Fruit fly (Drosophila melanogaster) whole organism, prepupa: Measurements from ENCODE around the gene mldr.
A peak's percentile ranks its signal among the peaks of the same experiment; 100 is the strongest.

Experiments used
- Blimp-1 ChIP-seq: fragments of 200-800 bp; sonication (Bioruptor generic); optimal IDR thresholded peaks from 3 replicates; lab custom pipeline; 2017; ENCODE audit warnings: missing biosample characterization, missing genetic modification characterization, mild to moderate bottlenecking, moderate library complexity, missing genetic modification reagents
- CG10631 ChIP-seq: fragments of 200-800 bp; sonication (Bioruptor generic); optimal IDR thresholded peaks from 2 replicates; lab custom pipeline; 2016; ENCODE audit warnings: missing biosample characterization, missing genetic modification characterization
- CG10669 ChIP-seq: fragments of 200-800 bp; sonication (Bioruptor generic); optimal IDR thresholded peaks from 3 replicates; lab custom pipeline; 2018; ENCODE audit warnings: missing biosample characterization, mild to moderate bottlenecking, missing genetic modification characterization, moderate library complexity
- CG11294 ChIP-seq: fragments of 200-800 bp; sonication (Bioruptor generic); IDR thresholded peaks from 2 replicates; pipeline ENCODE4 v1.3.6; 2022; ENCODE audit warnings: missing biosample characterization, missing genetic modification characterization
- CG11902 ChIP-seq: fragments of 200-800 bp; sonication (Bioruptor generic); optimal IDR thresholded peaks from 3 replicates; lab custom pipeline; 2016; ENCODE audit warnings: missing biosample characterization, missing genetic modification characterization
- CG1621 ChIP-seq: fragments of 200-800 bp; sonication (Bioruptor generic); optimal IDR thresholded peaks from 3 replicates; lab custom pipeline; 2018; ENCODE audit warnings: missing biosample characterization, mild to moderate bottlenecking, missing genetic modification characterization
- CG16779 ChIP-seq: fragments of 200-800 bp; sonication (Bioruptor generic); optimal IDR thresholded peaks from 3 replicates; lab custom pipeline; 2017; ENCODE audit warnings: missing biosample characterization, mild to moderate bottlenecking, missing genetic modification characterization
- CG3032 ChIP-seq: fragments of 200-800 bp; optimal IDR thresholded peaks from 2 replicates; lab custom pipeline; 2019; ENCODE audit warnings: missing biosample characterization, mild to moderate bottlenecking, missing genetic modification characterization, moderate library complexity
- CG31627 ChIP-seq: fragments of 200-800 bp; sonication (Bioruptor generic); optimal IDR thresholded peaks from 3 replicates; lab custom pipeline; 2016; ENCODE audit warnings: missing biosample characterization, missing genetic modification characterization
- CG3919 ChIP-seq: fragments of 200-800 bp; sonication (Bioruptor generic); optimal IDR thresholded peaks from 3 replicates; lab custom pipeline; 2016; ENCODE audit warnings: missing biosample characterization, missing genetic modification characterization
- CG4318 ChIP-seq: fragments of 200-800 bp; sonication (Bioruptor generic); optimal IDR thresholded peaks from 3 replicates; lab custom pipeline; 2017; ENCODE audit warnings: missing biosample characterization, mild to moderate bottlenecking, missing genetic modification characterization
- CG6163 ChIP-seq: fragments of 200-800 bp; sonication (Bioruptor generic); IDR thresholded peaks from 3 replicates; pipeline ENCODE4 v1.3.6; 2022; ENCODE audit warnings: missing biosample characterization, missing genetic modification characterization
- CG6854 ChIP-seq: fragments of 200-800 bp; sonication (Bioruptor generic); optimal IDR thresholded peaks from 2 replicates; lab custom pipeline; 2017; ENCODE audit warnings: missing biosample characterization, mild to moderate bottlenecking, missing genetic modification characterization
- CG7368 ChIP-seq: fragments of 200-800 bp; sonication (Bioruptor generic); optimal IDR thresholded peaks from 3 replicates; lab custom pipeline; 2016; ENCODE audit warnings: missing biosample characterization, missing genetic modification characterization
- CG8119 ChIP-seq: fragments of 200-800 bp; sonication (Bioruptor generic); IDR thresholded peaks from 3 replicates; pipeline ENCODE4 v1.3.6; 2022; ENCODE audit warnings: missing biosample characterization, missing genetic modification characterization
- CG8319 ChIP-seq: fragments of 200-800 bp; sonication (Bioruptor generic); optimal IDR thresholded peaks from 3 replicates; lab custom pipeline; 2016; ENCODE audit warnings: missing biosample characterization, missing genetic modification characterization
- CG8632 ChIP-seq: fragments of 200-800 bp; sonication (Bioruptor generic); optimal IDR thresholded peaks from 3 replicates; lab custom pipeline; 2016; ENCODE audit warnings: missing biosample characterization, missing genetic modification characterization
- CG9139 ChIP-seq: fragments of 200-800 bp; sonication (Bioruptor generic); optimal IDR thresholded peaks from 3 replicates; lab custom pipeline; 2017; ENCODE audit warnings: missing biosample characterization, mild to moderate bottlenecking, missing genetic modification characterization
- Eip75B ChIP-seq: fragments of 200-800 bp; sonication (Bioruptor generic); optimal IDR thresholded peaks from 3 replicates; lab custom pipeline; 2016; ENCODE audit warnings: missing biosample characterization, missing genetic modification characterization
- Eip93F ChIP-seq: fragments of 200-800 bp; sonication (Bioruptor generic); optimal IDR thresholded peaks from 2 replicates; lab custom pipeline; 2016; ENCODE audit warnings: missing biosample characterization, mild to moderate bottlenecking, missing genetic modification characterization
- Ets21C ChIP-seq: fragments of 200-800 bp; sonication (Bioruptor generic); optimal IDR thresholded peaks from 3 replicates; lab custom pipeline; 2016; ENCODE audit warnings: missing biosample characterization, missing genetic modification characterization
- Ets96B ChIP-seq: fragments of 200-800 bp; optimal IDR thresholded peaks from 2 replicates; lab custom pipeline; 2019; ENCODE audit warnings: missing biosample characterization, mild to moderate bottlenecking, missing genetic modification characterization, moderate library complexity
- Gug ChIP-seq: fragments of 200-800 bp; sonication (Bioruptor generic); IDR thresholded peaks from 2 replicates; pipeline ENCODE4 v1.3.6; 2022; ENCODE audit warnings: missing biosample characterization, missing genetic modification characterization
- Hr38 ChIP-seq: sonication (Bioruptor generic); optimal IDR thresholded peaks from 2 replicates; lab custom pipeline; 2016; ENCODE audit warnings: missing biosample characterization, missing genetic modification characterization
- Hr39 ChIP-seq: fragments of 200-800 bp; sonication (Bioruptor generic); optimal IDR thresholded peaks from 2 replicates; lab custom pipeline; 2016; ENCODE audit warnings: missing biosample characterization, missing genetic modification characterization
- Hr4 ChIP-seq: fragments of 200-800 bp; sonication (Bioruptor generic); optimal IDR thresholded peaks from 3 replicates; lab custom pipeline; 2016; ENCODE audit warnings: missing biosample characterization, missing genetic modification characterization
- Lpt ChIP-seq: fragments of 200-800 bp; sonication (Bioruptor generic); optimal IDR thresholded peaks from 3 replicates; lab custom pipeline; 2016; ENCODE audit warnings: missing biosample characterization, missing genetic modification characterization
- Met ChIP-seq: fragments of 200-800 bp; sonication (Bioruptor generic); optimal IDR thresholded peaks from 3 replicates; lab custom pipeline; 2016; ENCODE audit warnings: missing biosample characterization, missing genetic modification characterization
- OdsH ChIP-seq: fragments of 200-800 bp; sonication (Bioruptor generic); optimal IDR thresholded peaks from 3 replicates; lab custom pipeline; 2016; ENCODE audit warnings: missing biosample characterization, missing genetic modification characterization
- Smox ChIP-seq: fragments of 200-800 bp; sonication (Bioruptor generic); optimal IDR thresholded peaks from 3 replicates; lab custom pipeline; 2016; ENCODE audit warnings: missing biosample characterization, missing genetic modification characterization
- Sox102F ChIP-seq: fragments of 200-800 bp; sonication (Bioruptor generic); optimal IDR thresholded peaks from 2 replicates; lab custom pipeline; 2016; ENCODE audit warnings: missing biosample characterization, mild to moderate bottlenecking, missing genetic modification characterization
- Sox14 ChIP-seq: fragments of 200-800 bp; sonication (Bioruptor generic); optimal IDR thresholded peaks from 3 replicates; lab custom pipeline; 2016; ENCODE audit warnings: missing biosample characterization, missing genetic modification characterization
- Sox15 ChIP-seq: fragments of 200-800 bp; sonication (Bioruptor generic); optimal IDR thresholded peaks from 3 replicates; lab custom pipeline; 2016; ENCODE audit warnings: missing biosample characterization, missing genetic modification characterization
- acj6 ChIP-seq: fragments of 200-800 bp; sonication (Bioruptor generic); optimal IDR thresholded peaks from 3 replicates; lab custom pipeline; 2016; ENCODE audit warnings: missing biosample characterization, missing genetic modification characterization
- cyc ChIP-seq: fragments of 200-800 bp; sonication (Bioruptor generic); optimal IDR thresholded peaks from 3 replicates; lab custom pipeline; 2016; ENCODE audit warnings: missing biosample characterization, missing genetic modification characterization
- dac ChIP-seq: fragments of 200-800 bp; sonication (Bioruptor generic); optimal IDR thresholded peaks from 2 replicates; lab custom pipeline; 2017; ENCODE audit warnings: missing biosample characterization, mild to moderate bottlenecking, missing genetic modification characterization
- dsx ChIP-seq: fragments of 200-800 bp; optimal IDR thresholded peaks from 3 replicates; lab custom pipeline; 2019; ENCODE audit warnings: missing biosample characterization, mild to moderate bottlenecking, missing genetic modification characterization, moderate library complexity; ENCODE audit not compliant: poor library complexity, severe bottlenecking
- esn ChIP-seq: fragments of 200-800 bp; sonication (Bioruptor generic); optimal IDR thresholded peaks from 2 replicates; lab custom pipeline; 2016; ENCODE audit warnings: missing biosample characterization, mild to moderate bottlenecking, missing genetic modification characterization, moderate library complexity
- fd59A ChIP-seq: fragments of 200-800 bp; sonication (Bioruptor generic); optimal IDR thresholded peaks from 2 replicates; lab custom pipeline; 2017; ENCODE audit warnings: missing biosample characterization, mild to moderate bottlenecking, missing genetic modification characterization, missing genetic modification reagents
- fd85E ChIP-seq: fragments of 200-800 bp; sonication (Bioruptor generic); optimal IDR thresholded peaks from 3 replicates; lab custom pipeline; 2016; ENCODE audit warnings: missing biosample characterization, missing genetic modification characterization
- fkh ChIP-seq: fragments of 200-800 bp; sonication (Bioruptor generic); optimal IDR thresholded peaks from 3 replicates; lab custom pipeline; 2017; ENCODE audit warnings: missing biosample characterization, mild to moderate bottlenecking, missing genetic modification characterization, moderate library complexity
- lz ChIP-seq: fragments of 200-800 bp; sonication (Bioruptor generic); optimal IDR thresholded peaks from 3 replicates; lab custom pipeline; 2016; ENCODE audit warnings: missing biosample characterization, missing genetic modification characterization
- net ChIP-seq: fragments of 200-800 bp; sonication (Bioruptor generic); optimal IDR thresholded peaks from 3 replicates; lab custom pipeline; 2016; ENCODE audit warnings: missing biosample characterization, missing genetic modification characterization
- pdm3 ChIP-seq: fragments of 200-800 bp; sonication (Bioruptor generic); optimal IDR thresholded peaks from 3 replicates; lab custom pipeline; 2016; ENCODE audit warnings: missing biosample characterization, missing genetic modification characterization
- salr ChIP-seq, 2 experiments: fragments of 200-800 bp; sonication (Bioruptor generic); optimal IDR thresholded peaks; 3 replicates each; lab custom pipeline; 2016 to 2018; ENCODE audit warnings: missing biosample characterization in 2 of 2, missing genetic modification characterization in 2 of 2, mild to moderate bottlenecking in 1 of 2
- spab ChIP-seq: fragments of 200-800 bp; sonication (Bioruptor generic); optimal IDR thresholded peaks from 2 replicates; lab custom pipeline; 2017; ENCODE audit warnings: missing biosample characterization, mild to moderate bottlenecking, missing genetic modification characterization, missing genetic modification reagents
- ss ChIP-seq, 2 experiments: fragments of 200-800 bp; sonication (Bioruptor generic); optimal IDR thresholded peaks; 2 replicates in 1 of 2; 3 replicates in 1 of 2; lab custom pipeline; 2017 to 2018; ENCODE audit warnings: mild to moderate bottlenecking in 2 of 2, missing biosample characterization in 2 of 2, missing genetic modification characterization in 2 of 2, moderate library complexity in 1 of 2
- svp ChIP-seq: fragments of 200-800 bp; sonication (Bioruptor generic); peaks from one replicate; lab custom pipeline; 2016; ENCODE audit warnings: missing biosample characterization, missing genetic modification characterization
- topi ChIP-seq: fragments of 200-800 bp; sonication (Bioruptor generic); optimal IDR thresholded peaks from 3 replicates; lab custom pipeline; 2016; ENCODE audit warnings: missing biosample characterization, missing genetic modification characterization
- vri ChIP-seq: fragments of 200-800 bp; sonication (Bioruptor generic); optimal IDR thresholded peaks from 3 replicates; lab custom pipeline; 2016; ENCODE audit warnings: missing biosample characterization, mild to moderate bottlenecking, missing genetic modification characterization

Gene mldr

dm6 chrX:6304203-6304602 lies 13.1 kb downstream of the mldr start (continued):
- TF ChIP-seq CG3919 (GFP tag; lab: Kevin White, UChicago), result peak; percentile 50

DNA sequence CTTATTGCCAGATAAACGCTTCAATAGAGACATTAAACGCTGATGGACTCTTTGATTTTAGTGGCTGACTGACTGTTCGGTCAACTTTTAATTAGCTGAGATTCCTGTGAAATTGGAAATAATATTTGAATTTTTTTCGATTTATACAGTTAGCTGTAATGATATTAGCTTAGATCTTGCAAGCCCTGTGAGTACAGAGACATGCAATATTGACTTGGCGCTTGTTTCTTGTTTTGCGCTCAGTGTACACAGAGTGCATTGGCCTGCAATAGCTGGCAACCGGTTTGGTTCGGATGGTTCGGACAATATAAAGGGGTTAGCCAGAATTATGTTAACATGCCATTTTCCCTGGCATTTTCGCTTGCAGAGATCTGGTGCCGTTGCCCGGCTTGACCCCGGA lies 14.2 kb downstream of the mldr start:
- TF ChIP-seq CG6163 (GFP tag; lab: Robert Waterston, UW), result peak; percentile 26; the same call in 1 of the 3 replicates
- peak; percentile 22 for TF ChIP-seq Sox102F (GFP tag; lab: Kevin White, UChicago)
- no peak for TF ChIP-seq spab (GFP tag; lab: Kevin White, UChicago)
- no peak for TF ChIP-seq Hr38 (GFP tag; lab: Kevin White, UChicago)
- peak; percentile 26 for TF ChIP-seq acj6 (GFP tag; lab: Kevin White, UChicago)
- TF ChIP-seq dsx, result no peak
- no peak for TF ChIP-seq fd85E (GFP tag; lab: Kevin White, UChicago)
- no peak for TF ChIP-seq Ets96B
- peak; percentile 52 for TF ChIP-seq topi
- TF ChIP-seq CG4318 (GFP tag; lab: Kevin White, UChicago), result no peak
- TF ChIP-seq net (GFP tag; lab: Kevin White, UChicago), result peak; percentile 36
- peak; percentile 25 for TF ChIP-seq lz
- TF ChIP-seq OdsH (GFP tag; lab: Kevin White, UChicago), result peak; percentile 54
- peak; percentile 38 for TF ChIP-seq cyc (GFP tag; lab: Kevin White, UChicago)
- peak in 1 of 2 experiments; percentile 8 for TF ChIP-seq salr (GFP tag; optimal IDR thresholded peaks at IDR 0.05; lab: Kevin White, UChicago)
- TF ChIP-seq fkh (GFP tag; lab: Kevin White, UChicago), result no peak
- peak; percentile 34 for TF ChIP-seq vri
- TF ChIP-seq CG3032 (tag; lab: Kevin White, UChicago), result no peak
- peak; percentile 63 for TF ChIP-seq Met (GFP tag; lab: Kevin White, UChicago)
- TF ChIP-seq Gug (GFP tag; lab: Robert Waterston, UW), result no peak
- peak; percentile 42 for TF ChIP-seq Eip75B (GFP tag; lab: Kevin White, UChicago)
- TF ChIP-seq svp (GFP tag; lab: Kevin White, UChicago), result peak; percentile 70
- TF ChIP-seq Sox15 (GFP tag; lab: Kevin White, UChicago), result no peak
- no peak for TF ChIP-seq CG16779 (tag; lab: Kevin White, UChicago)
- TF ChIP-seq Blimp-1 (GFP tag; lab: Kevin White, UChicago), result no peak
- TF ChIP-seq dac (GFP tag; lab: Kevin White, UChicago), result no peak
- no peak for TF ChIP-seq CG1621 (tag; lab: Kevin White, UChicago)
- no peak for TF ChIP-seq CG6854 (GFP tag; lab: Kevin White, UChicago)
- TF ChIP-seq CG10669 (GFP tag; lab: Kevin White, UChicago), result no peak
- TF ChIP-seq CG10631, result peak; percentile 25
- peak; percentile 53 for TF ChIP-seq Hr39 (GFP tag; lab: Kevin White, UChicago)
- TF ChIP-seq CG3919 (GFP tag; lab: Kevin White, UChicago), result peak; percentile 54
- TF ChIP-seq ss (GFP tag; optimal IDR thresholded peaks at IDR 0.05; lab: Kevin White, UChicago), result no peak
- TF ChIP-seq Smox (GFP tag; lab: Kevin White, UChicago), result peak; percentile 41
- peak; percentile 13 for TF ChIP-seq Ets21C (GFP tag; lab: Kevin White, UChicago)
- peak; percentile 12 for TF ChIP-seq Sox14 (GFP tag; lab: Kevin White, UChicago)
- peak; percentile 26 for TF ChIP-seq CG31627
- peak; percentile 51 for TF ChIP-seq Lpt (GFP tag; lab: Kevin White, UChicago)
- no peak for TF ChIP-seq Eip93F (GFP tag; lab: Kevin White, UChicago)
- no peak for TF ChIP-seq CG7368 (GFP tag; lab: Kevin White, UChicago)
- no peak for TF ChIP-seq CG9139 (GFP tag; lab: Kevin White, UChicago)
- TF ChIP-seq CG11902, result peak; percentile 3
- no peak for TF ChIP-seq fd59A (GFP tag; lab: Kevin White, UChicago)
- no peak for TF ChIP-seq CG8319 (GFP tag; lab: Kevin White, UChicago)
- TF ChIP-seq CG8119 (GFP tag; lab: Robert Waterston, UW), result no peak
- TF ChIP-seq CG11294 (GFP tag; lab: Robert Waterston, UW), result no peak
- no peak for TF ChIP-seq CG8632 (GFP tag; lab: Kevin White, UChicago)
- peak; percentile 49 for TF ChIP-seq pdm3 (GFP tag; lab: Kevin White, UChicago)
- TF ChIP-seq Hr4, result peak; percentile 20
- peak; percentile 65 for TF ChIP-seq esn
